Worm (Caenorhabditis elegans): ENCODE measurements around the gene T20B3.14.

The T20B3.14 gene

DNA sequence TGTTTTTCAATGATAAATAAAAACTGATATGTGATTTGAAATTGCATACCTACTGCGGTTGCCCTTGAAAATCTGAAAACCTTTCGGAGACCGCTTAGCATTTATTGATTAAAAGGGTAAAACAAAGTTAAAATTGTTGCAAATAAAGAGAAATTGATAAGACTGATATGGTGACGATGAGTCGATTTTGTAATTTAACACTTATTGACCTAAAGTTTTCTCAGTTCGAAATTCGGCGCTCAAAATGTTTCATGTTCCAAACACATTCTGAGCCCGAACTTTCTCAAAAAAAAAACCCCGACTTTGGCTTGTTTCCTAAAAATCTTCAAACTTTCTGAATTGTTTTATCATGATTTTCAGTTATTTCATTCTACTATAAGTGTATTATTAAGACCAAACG lies 19.8 kb upstream of the T20B3.14 start, which contains the start of gene clec-40:
Gene clec-40 (minus strand): TSS at position 101 of the 400 bp plus-strand sequence.
- no peak for TF ChIP-seq med-1 (GFP tag; optimal IDR thresholded peaks at IDR 0.05; ENCODE audit: insufficient read depth)
- no peak for TF ChIP-seq T22C8.4 (GFP tag; IDR thresholded peaks at IDR 0.05)
- TF ChIP-seq ztf-29 (GFP tag; IDR thresholded peaks at IDR 0.05), result no peak
- TF ChIP-seq flt-1 (GFP tag; IDR thresholded peaks at IDR 0.05), result no peak
- no peak for TF ChIP-seq ztf-23 (GFP tag; IDR thresholded peaks at IDR 0.05)
- TF ChIP-seq cog-1 (tag; optimal IDR thresholded peaks at IDR 0.05), result no peak
- no peak for TF ChIP-seq klf-2 (GFP tag; conservative IDR thresholded peaks at IDR 0.05)
- TF ChIP-seq ref-1 (GFP tag; conservative IDR thresholded peaks at IDR 0.05), result no peak
- no peak for TF ChIP-seq tab-1 (GFP tag; IDR thresholded peaks at IDR 0.05)

DNA sequence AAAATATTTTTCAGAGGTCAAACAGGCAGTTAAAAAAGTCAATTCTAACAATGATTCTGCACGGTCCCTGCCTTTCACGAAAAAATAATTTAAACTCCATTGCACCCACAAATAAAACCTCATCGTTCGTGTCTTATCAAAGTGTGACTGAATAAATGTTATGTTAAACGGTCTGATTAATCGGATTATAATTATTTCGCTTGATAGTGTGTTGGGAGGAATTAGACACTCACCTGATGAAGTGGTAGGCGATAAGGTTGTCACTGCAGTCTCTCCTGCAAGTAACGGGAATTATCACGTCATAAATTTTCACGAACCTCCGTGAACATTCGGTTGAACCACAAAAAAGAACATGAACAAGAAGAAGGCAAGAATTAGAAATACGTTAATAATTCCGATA lies 19.2 kb upstream of the T20B3.14 start:
- TF ChIP-seq cog-1 (tag; optimal IDR thresholded peaks at IDR 0.05) (no peak), klf-2 (GFP tag; conservative IDR thresholded peaks at IDR 0.05) (no peak), ztf-23 (GFP tag; IDR thresholded peaks at IDR 0.05) (no peak)

DNA sequence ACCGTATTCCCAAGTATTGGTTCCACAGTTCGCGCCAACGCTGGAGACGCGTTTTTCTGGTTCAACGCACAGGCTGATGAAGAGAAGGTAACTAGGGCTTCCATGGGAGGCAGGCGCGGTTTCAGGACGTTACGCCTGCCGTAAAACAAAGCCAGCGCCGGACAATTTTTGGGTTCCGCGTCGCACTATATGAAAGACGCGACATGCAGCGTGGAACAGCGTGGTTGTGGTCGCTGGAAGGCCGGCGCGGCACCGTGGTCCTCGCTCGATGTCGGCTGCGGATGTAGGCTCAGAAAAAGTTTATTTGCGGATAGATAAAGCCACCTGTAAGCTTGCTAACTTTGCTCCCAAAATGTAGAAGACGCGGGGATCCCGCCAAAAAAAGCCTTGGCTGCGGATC lies 17.3 kb upstream of the T20B3.14 start:
- TF ChIP-seq ref-1 (GFP tag; conservative IDR thresholded peaks at IDR 0.05) (no peak), tab-1 (GFP tag; IDR thresholded peaks at IDR 0.05) (no peak), med-1 (GFP tag; optimal IDR thresholded peaks at IDR 0.05; ENCODE audit: insufficient read depth) (no peak), ztf-29 (GFP tag; IDR thresholded peaks at IDR 0.05) (no peak), cog-1 (tag; optimal IDR thresholded peaks at IDR 0.05) (no peak), ztf-23 (GFP tag; IDR thresholded peaks at IDR 0.05) (no peak), klf-2 (GFP tag; conservative IDR thresholded peaks at IDR 0.05) (no peak), T22C8.4 (GFP tag; IDR thresholded peaks at IDR 0.05) (no peak), flt-1 (GFP tag; IDR thresholded peaks at IDR 0.05) (no peak)

DNA sequence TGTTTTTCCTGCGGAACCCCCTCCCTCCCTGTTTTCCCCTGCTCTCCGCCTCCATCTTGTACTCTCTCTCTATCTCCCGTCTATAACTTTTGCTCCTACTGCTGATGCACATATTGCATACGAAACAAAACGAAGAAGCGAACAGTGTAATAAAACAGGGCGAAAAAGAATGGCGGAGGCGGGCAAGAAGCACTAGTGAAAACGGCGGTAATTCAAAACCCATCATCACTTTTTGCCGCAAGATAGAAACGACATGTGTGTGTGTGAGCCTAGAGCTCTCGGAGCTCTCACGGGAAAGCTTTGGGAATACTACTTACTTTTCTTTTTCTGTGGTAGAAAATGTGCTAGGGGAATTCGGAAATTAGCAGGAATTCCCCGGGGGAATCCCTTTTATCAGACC lies 15.0 kb upstream of the T20B3.14 start:
- TF ChIP-seq flt-1 (GFP tag; IDR thresholded peaks at IDR 0.05) (no peak), ztf-23 (GFP tag; IDR thresholded peaks at IDR 0.05) (no peak), tab-1 (GFP tag; IDR thresholded peaks at IDR 0.05) (no peak), ztf-29 (GFP tag; IDR thresholded peaks at IDR 0.05) (no peak), klf-2 (GFP tag; conservative IDR thresholded peaks at IDR 0.05) (no peak), cog-1 (tag; optimal IDR thresholded peaks at IDR 0.05) (no peak), T22C8.4 (GFP tag; IDR thresholded peaks at IDR 0.05) (no peak), med-1 (GFP tag; optimal IDR thresholded peaks at IDR 0.05; ENCODE audit: insufficient read depth) (no peak), ref-1 (GFP tag; conservative IDR thresholded peaks at IDR 0.05) (no peak)

DNA sequence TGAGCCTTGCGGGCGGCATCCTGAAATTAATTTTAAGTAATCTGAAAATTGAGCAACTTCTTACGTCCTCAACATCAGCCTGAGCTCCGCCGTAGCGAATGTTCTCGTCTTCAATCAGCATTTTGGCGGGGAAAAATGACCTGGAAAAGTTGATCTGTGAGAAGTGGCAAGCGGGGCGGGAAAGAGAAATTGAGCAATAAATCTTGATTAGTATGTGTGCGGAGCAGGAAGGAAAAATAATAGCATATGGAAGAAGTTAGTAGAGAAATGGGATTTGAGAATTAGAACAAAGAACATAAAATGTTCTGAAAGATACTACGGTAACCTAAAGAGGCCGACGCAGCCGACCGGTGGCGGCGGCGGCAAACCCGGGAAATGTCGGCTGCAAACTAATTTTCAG lies 13.9 kb upstream of the T20B3.14 start, which contains the start of gene tni-3:
Gene tni-3 (minus strand): TSS at position 140 of the 400 bp plus-strand sequence.
- TF ChIP-seq ref-1 (GFP tag; conservative IDR thresholded peaks at IDR 0.05) (no peak), ztf-29 (GFP tag; IDR thresholded peaks at IDR 0.05) (no peak), cog-1 (tag; optimal IDR thresholded peaks at IDR 0.05) (no peak), med-1 (GFP tag; optimal IDR thresholded peaks at IDR 0.05; ENCODE audit: insufficient read depth) (no peak), klf-2 (GFP tag; conservative IDR thresholded peaks at IDR 0.05) (no peak), tab-1 (GFP tag; IDR thresholded peaks at IDR 0.05) (no peak), ztf-23 (GFP tag; IDR thresholded peaks at IDR 0.05) (no peak), flt-1 (GFP tag; IDR thresholded peaks at IDR 0.05) (no peak), T22C8.4 (GFP tag; IDR thresholded peaks at IDR 0.05) (no peak)

DNA sequence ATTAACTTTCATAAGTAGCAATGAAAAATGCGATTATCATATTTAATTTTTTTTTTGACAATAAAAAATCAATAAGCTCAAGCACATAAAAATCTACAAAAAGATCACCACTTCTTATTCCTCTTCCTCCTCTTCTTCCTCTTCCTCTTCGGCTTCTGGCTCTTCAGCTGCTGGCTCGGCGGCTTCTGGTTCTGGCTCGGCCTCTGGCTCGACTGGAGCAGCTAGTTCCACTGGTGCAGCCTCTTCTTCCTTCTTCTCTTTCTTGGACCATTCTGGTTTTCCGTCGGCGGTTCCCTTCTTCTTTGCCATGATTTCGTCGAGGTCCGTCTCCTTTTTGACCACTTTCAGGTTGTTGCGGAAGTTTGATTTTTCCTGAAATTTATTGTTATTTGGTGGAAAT lies 12.6 kb upstream of the T20B3.14 start:
- no peak for TF ChIP-seq flt-1 (GFP tag; IDR thresholded peaks at IDR 0.05)
- TF ChIP-seq ztf-29 (GFP tag; IDR thresholded peaks at IDR 0.05), result no peak
- TF ChIP-seq T22C8.4 (GFP tag; IDR thresholded peaks at IDR 0.05), result no peak
- no peak for TF ChIP-seq ztf-23 (GFP tag; IDR thresholded peaks at IDR 0.05)
- TF ChIP-seq klf-2 (GFP tag; conservative IDR thresholded peaks at IDR 0.05), result no peak
- no peak for TF ChIP-seq cog-1 (tag; optimal IDR thresholded peaks at IDR 0.05)
- TF ChIP-seq tab-1 (GFP tag; IDR thresholded peaks at IDR 0.05), result no peak
- no peak for TF ChIP-seq med-1 (GFP tag; optimal IDR thresholded peaks at IDR 0.05; ENCODE audit: insufficient read depth)
- no peak for TF ChIP-seq ref-1 (GFP tag; conservative IDR thresholded peaks at IDR 0.05)

DNA sequence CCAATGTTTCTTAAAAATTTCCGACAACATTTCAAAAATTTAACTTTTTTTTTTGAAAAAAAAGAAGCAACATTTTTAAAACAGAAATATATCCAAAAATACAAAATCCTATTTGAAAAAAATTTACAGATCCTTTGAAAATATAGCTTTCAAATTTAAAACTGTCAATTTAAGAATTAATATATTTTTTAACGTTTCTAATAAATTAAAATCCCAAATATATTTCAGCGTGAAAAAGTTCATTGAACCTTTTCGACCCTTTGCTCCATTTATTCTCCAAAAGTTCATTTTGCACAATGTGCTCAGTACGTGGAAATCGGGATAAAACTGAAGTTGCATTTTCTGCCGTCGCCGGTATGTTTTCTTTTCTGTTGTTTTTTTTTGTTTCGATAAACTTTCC lies 11.7 kb upstream of the T20B3.14 start, which contains the start of gene phy-3:
Gene phy-3 (plus strand): TSS at position 301 of the 400 bp plus-strand sequence.
- TF ChIP-seq tab-1 (GFP tag; IDR thresholded peaks at IDR 0.05), result no peak
- TF ChIP-seq ztf-29 (GFP tag; IDR thresholded peaks at IDR 0.05), result no peak
- TF ChIP-seq cog-1 (tag; optimal IDR thresholded peaks at IDR 0.05), result no peak
- TF ChIP-seq T22C8.4 (GFP tag; IDR thresholded peaks at IDR 0.05), result no peak
- TF ChIP-seq klf-2 (GFP tag; conservative IDR thresholded peaks at IDR 0.05), result no peak
- TF ChIP-seq ref-1 (GFP tag; conservative IDR thresholded peaks at IDR 0.05), result no peak
- no peak for TF ChIP-seq flt-1 (GFP tag; IDR thresholded peaks at IDR 0.05)
- no peak for TF ChIP-seq ztf-23 (GFP tag; IDR thresholded peaks at IDR 0.05)
- no peak for TF ChIP-seq med-1 (GFP tag; optimal IDR thresholded peaks at IDR 0.05; ENCODE audit: insufficient read depth)

DNA sequence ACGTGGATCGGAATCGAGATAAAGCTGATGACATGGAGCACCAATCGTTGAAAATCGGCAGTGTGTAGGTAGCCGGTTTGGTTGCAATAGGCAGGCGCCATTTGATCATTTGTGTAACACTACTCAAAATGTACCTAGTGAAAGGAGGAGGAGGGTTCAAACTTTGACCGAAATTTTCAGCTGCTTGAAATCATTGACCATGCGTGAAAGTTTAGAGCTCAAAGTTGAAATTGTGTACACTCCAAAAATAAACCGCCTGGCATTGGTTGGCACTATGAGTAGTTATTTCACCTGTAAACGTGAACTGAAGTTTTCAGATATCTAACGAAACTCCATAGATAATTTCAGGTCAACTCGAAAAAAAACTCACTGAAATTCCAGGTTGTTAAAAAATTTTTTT lies 10.8 kb upstream of the T20B3.14 start, which contains the start of gene srh-215:
Gene srh-215 (minus strand): TSS at position 101 of the 400 bp plus-strand sequence.
- no peak for TF ChIP-seq ztf-23 (GFP tag; IDR thresholded peaks at IDR 0.05)

DNA sequence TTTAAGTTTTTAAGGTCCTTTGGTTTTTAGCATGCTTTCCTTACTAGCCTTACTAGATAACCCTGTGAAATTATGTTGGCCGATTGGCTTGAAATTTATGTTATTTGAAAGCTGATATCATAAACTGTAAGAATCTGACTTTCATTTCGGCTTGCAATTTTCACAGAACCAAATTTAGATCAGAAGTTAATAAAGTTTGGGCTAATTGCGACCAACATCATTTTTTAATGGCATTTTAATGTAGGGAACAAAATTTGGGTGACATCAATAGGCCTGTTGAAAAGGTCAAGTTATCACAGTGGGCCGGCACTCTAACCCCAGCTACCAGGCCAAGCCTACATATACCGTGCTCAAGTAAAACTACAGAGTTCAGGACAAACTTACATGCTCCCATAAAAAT lies 10.2 kb upstream of the T20B3.14 start:
- no peak for TF ChIP-seq ztf-23 (GFP tag; IDR thresholded peaks at IDR 0.05)
- no peak for TF ChIP-seq ztf-29 (GFP tag; IDR thresholded peaks at IDR 0.05)
- TF ChIP-seq med-1 (GFP tag; optimal IDR thresholded peaks at IDR 0.05; ENCODE audit: insufficient read depth), result no peak
- no peak for TF ChIP-seq T22C8.4 (GFP tag; IDR thresholded peaks at IDR 0.05)
- TF ChIP-seq flt-1 (GFP tag; IDR thresholded peaks at IDR 0.05), result no peak
- no peak for TF ChIP-seq cog-1 (tag; optimal IDR thresholded peaks at IDR 0.05)
- TF ChIP-seq klf-2 (GFP tag; conservative IDR thresholded peaks at IDR 0.05), result no peak
- no peak for TF ChIP-seq tab-1 (GFP tag; IDR thresholded peaks at IDR 0.05)
- no peak for TF ChIP-seq ref-1 (GFP tag; conservative IDR thresholded peaks at IDR 0.05)

DNA sequence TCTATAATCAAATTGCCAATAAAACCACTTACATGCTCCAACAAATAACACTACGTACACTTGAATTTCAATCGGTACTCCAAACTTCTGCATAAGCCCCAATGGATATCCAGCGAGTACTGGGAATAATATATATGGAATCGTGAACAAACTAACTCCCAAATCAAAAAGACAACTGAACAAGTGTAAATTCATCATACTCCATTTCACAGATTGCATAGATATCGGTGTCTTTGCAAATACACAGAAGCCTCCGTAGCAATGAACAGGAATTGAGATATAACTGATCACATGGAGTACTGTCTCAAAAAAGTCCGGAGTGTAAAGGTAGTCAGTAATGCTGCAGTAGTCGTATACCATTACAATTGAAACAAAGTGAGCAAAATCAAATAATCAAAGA lies 8.3 kb upstream of the T20B3.14 start, which contains the start of gene srh-214:
Gene srh-214 (minus strand): TSS at position 360 of the 400 bp plus-strand sequence.
- TF ChIP-seq klf-2 (GFP tag; conservative IDR thresholded peaks at IDR 0.05) (no peak), ref-1 (GFP tag; conservative IDR thresholded peaks at IDR 0.05) (no peak), med-1 (GFP tag; optimal IDR thresholded peaks at IDR 0.05; ENCODE audit: insufficient read depth) (no peak), ztf-29 (GFP tag; IDR thresholded peaks at IDR 0.05) (no peak), tab-1 (GFP tag; IDR thresholded peaks at IDR 0.05) (no peak), ztf-23 (GFP tag; IDR thresholded peaks at IDR 0.05) (no peak), flt-1 (GFP tag; IDR thresholded peaks at IDR 0.05) (no peak)
